Worm (Caenorhabditis elegans) whole organism, L2 larva: ENCODE data around the gene mlt-10.

Experiments
- ama-1 ChIP-seq: fragments of 150-350 bp; optimal IDR thresholded peaks from 2 replicates; lab custom pipeline; 2018; ENCODE audit warnings: inconsistent platforms
- elt-3 ChIP-seq: sonication (generic microtip); optimal IDR thresholded peaks from 2 replicates; lab custom pipeline; 2017; ENCODE audit warnings: missing biosample characterization, missing genetic modification characterization
- lin-13 ChIP-seq: fragments of 150-350 bp; optimal IDR thresholded peaks from 2 replicates; lab custom pipeline; 2014; ENCODE audit warnings: missing biosample characterization, missing genetic modification reagents, missing genetic modification characterization
- lin-39 ChIP-seq: fragments of 150-350 bp; optimal IDR thresholded peaks from 2 replicates; lab custom pipeline; 2014; ENCODE audit warnings: missing biosample characterization, missing genetic modification reagents, missing genetic modification characterization
- lsy-2 ChIP-seq, 2 experiments: fragments of 150-350 bp in 1 of 2; sonication (generic microtip) in 1 of 2; optimal IDR thresholded peaks; 2 replicates each; lab custom pipeline; 2014 to 2017; ENCODE audit warnings: missing biosample characterization in 2 of 2, missing genetic modification characterization in 2 of 2
- nhr-21 ChIP-seq: fragments of 150-350 bp; optimal IDR thresholded peaks from 2 replicates; lab custom pipeline; 2014; ENCODE audit warnings: missing biosample characterization, missing genetic modification characterization
- nhr-237 ChIP-seq: fragments of 150-350 bp; optimal IDR thresholded peaks from 2 replicates; lab custom pipeline; 2014; ENCODE audit warnings: missing biosample characterization, missing genetic modification characterization
- nhr-6 ChIP-seq: fragments of 150-350 bp; optimal IDR thresholded peaks from 2 replicates; lab custom pipeline; 2014; ENCODE audit warnings: missing biosample characterization, missing genetic modification characterization
- nhr-77 ChIP-seq: fragments of 150-350 bp; optimal IDR thresholded peaks from 2 replicates; lab custom pipeline; 2014; ENCODE audit warnings: missing biosample characterization, missing genetic modification characterization
- ztf-11 ChIP-seq: sonication (generic microtip); optimal IDR thresholded peaks from 2 replicates; lab custom pipeline; 2017; ENCODE audit warnings: missing biosample characterization, missing genetic modification characterization

DNA sequence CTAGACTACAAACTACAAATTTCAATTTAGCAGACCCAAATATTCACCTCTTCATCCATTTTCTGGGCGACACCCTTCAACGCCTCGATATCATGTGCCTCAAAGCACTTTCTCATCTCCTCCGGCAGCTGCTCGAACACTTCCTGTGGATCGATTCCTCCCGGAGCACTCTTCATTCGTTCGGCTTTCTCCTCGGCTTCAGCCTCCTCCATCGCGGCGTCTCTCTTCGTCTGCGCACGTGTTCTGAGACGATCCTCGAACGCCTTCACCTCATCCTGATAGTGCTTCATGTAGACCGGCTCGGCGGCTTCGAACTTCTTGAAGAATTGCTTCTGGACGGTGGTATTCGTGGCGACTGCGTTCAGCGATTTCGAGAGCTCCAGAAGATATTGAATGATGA is 32.3 kb downstream of the mlt-10 start:
- TF ChIP-seq ztf-11 (tag; lab: Kevin White, UChicago) (no peak), elt-3 (tag; lab: Kevin White, UChicago) (no peak), nhr-6 (tag; lab: Kevin White, UChicago) (no peak), ama-1 (no peak), nhr-21 (tag; lab: Kevin White, UChicago) (no peak), lin-39 (tag; lab: Kevin White, UChicago) (no peak), nhr-77 (tag; lab: Kevin White, UChicago) (no peak), nhr-237 (no peak), lsy-2 (tag; optimal IDR thresholded peaks at IDR 0.05; lab: Kevin White, UChicago) (no peak), lin-13 (GFP tag; lab: Kevin White, UChicago) (no peak)
